4 worm cellular contexts compared by ENCODE assay signal in genomic region chrII:10281674-10282073, ce11.
TF ChIP-seq lines count a peak whose summit lies in the region.

No protein-coding gene starts in this region.

TF ChIP-seq in whole organism, L1 larva, 84 proteins besides CTCF, POLR2A, EP300 and RAD21:
- TF ChIP-seq lin-35 (GFP tag; optimal IDR thresholded peaks at IDR 0.05; lab: Kevin White, UChicago) (peak in 1 of 2 experiments; percentile 12), efl-3 (GFP tag; optimal IDR thresholded peaks at IDR 0.05; lab: Kevin White, UChicago) (no peak), elt-2 (tag; optimal IDR thresholded peaks at IDR 0.05; lab: Kevin White, UChicago) (peak; percentile 72), dsc-1 (tag; optimal IDR thresholded peaks at IDR 0.05; lab: Kevin White, UChicago) (no peak), vab-15 (tag; optimal IDR thresholded peaks at IDR 0.05; lab: Kevin White, UChicago) (no peak), unc-98 (GFP tag; IDR thresholded peaks at IDR 0.05; lab: Robert Waterston, UW) (no peak), nhr-12 (tag; optimal IDR thresholded peaks at IDR 0.05; lab: Kevin White, UChicago) (no peak), nhr-90 (tag; optimal IDR thresholded peaks at IDR 0.05; lab: Kevin White, UChicago; ENCODE audit: poor library complexity) (no peak), ceh-82 (tag; optimal IDR thresholded peaks at IDR 0.05; lab: Kevin White, UChicago) (no peak), efl-1 (optimal IDR thresholded peaks at IDR 0.05; lab: Kevin White, UChicago) (no peak), efl-1 (GFP tag; optimal IDR thresholded peaks at IDR 0.05 in 1 of 2; lab: Kevin White, UChicago) (peak in 1 of 2 experiments; percentile 58), fkh-10 (GFP tag; optimal IDR thresholded peaks at IDR 0.05; lab: Kevin White, UChicago) (no peak), sup-37 (GFP tag; optimal IDR thresholded peaks at IDR 0.05; lab: Kevin White, UChicago) (no peak), rnt-1 (tag; optimal IDR thresholded peaks at IDR 0.05; lab: Kevin White, UChicago) (no peak)

TF ChIP-seq in whole organism, L2 larva, 48 proteins besides CTCF, POLR2A, EP300 and RAD21:
- TF ChIP-seq fos-1 (tag; optimal IDR thresholded peaks at IDR 0.05; lab: Kevin White, UChicago) (peak; percentile 3), ztf-11 (tag; optimal IDR thresholded peaks at IDR 0.05; lab: Kevin White, UChicago) (no peak)

TF ChIP-seq in whole organism, L3 larva, 47 proteins besides CTCF, POLR2A, EP300 and RAD21:
- TF ChIP-seq nhr-76 (tag; optimal IDR thresholded peaks at IDR 0.05; lab: Kevin White, UChicago): no peak
- peak; percentile 82 for TF ChIP-seq pqm-1 (tag; optimal IDR thresholded peaks at IDR 0.05; lab: Kevin White, UChicago)
- TF ChIP-seq elt-2 (tag; optimal IDR thresholded peaks at IDR 0.05; lab: Kevin White, UChicago): peak; percentile 75

TF ChIP-seq in whole organism, L4 larva, 104 proteins besides CTCF, POLR2A, EP300 and RAD21:
- no peak for TF ChIP-seq hlh-30 (tag; optimal IDR thresholded peaks at IDR 0.05; lab: Kevin White, UChicago; ENCODE audit: insufficient read depth)
- no peak for TF ChIP-seq fos-1 (tag; optimal IDR thresholded peaks at IDR 0.05; lab: Kevin White, UChicago)
- peak; percentile 27 for TF ChIP-seq pqm-1 (tag; optimal IDR thresholded peaks at IDR 0.05; lab: Kevin White, UChicago)
- no peak for TF ChIP-seq nhr-25 (tag; optimal IDR thresholded peaks at IDR 0.05; lab: Kevin White, UChicago; ENCODE audit: borderline replicate concordance, insufficient read depth)
- TF ChIP-seq mep-1 (tag; optimal IDR thresholded peaks at IDR 0.05; lab: Kevin White, UChicago): no peak
- peak in 1 of 2 experiments; percentile 2 for TF ChIP-seq mdl-1 (tag; optimal IDR thresholded peaks at IDR 0.05; lab: Kevin White, UChicago)
- TF ChIP-seq Y5F2A.4 (GFP tag; optimal IDR thresholded peaks at IDR 0.05; lab: Kevin White, UChicago): no peak
- no peak for TF ChIP-seq nhr-48 (tag; optimal IDR thresholded peaks at IDR 0.05; lab: Kevin White, UChicago)
- TF ChIP-seq ZK337.2 (GFP tag; IDR thresholded peaks at IDR 0.05; lab: Robert Waterston, UW): no peak
- TF ChIP-seq dve-1 (tag; optimal IDR thresholded peaks at IDR 0.05; lab: Kevin White, UChicago; ENCODE audit: insufficient read depth): peak; percentile 17
- no peak for TF ChIP-seq nhr-28 (tag; optimal IDR thresholded peaks at IDR 0.05; lab: Kevin White, UChicago)
- no peak for TF ChIP-seq skn-1 (tag; optimal IDR thresholded peaks at IDR 0.05; lab: Kevin White, UChicago)

Comparison
In these comparisons a context has a peak if more than half of its experiments do, and no peak if none do; other contexts are left out.
1. Of the 29 proteins assayed by ChIP-seq in both whole organism, L4 larva and whole organism, L1 larva: peak only in whole organism, L4 larva: pqm-1; only in whole organism, L1 larva: none; in both: none; in neither: 27; mixed calls (peak in some experiments, not most) for 1.